Worm (Caenorhabditis elegans) whole organism, L2 larva: ENCODE measurements around the gene ina-1.

Experiments
- elt-1 ChIP-seq: fragments of 150-350 bp; optimal IDR thresholded peaks from 2 replicates; lab custom pipeline; 2014; ENCODE audit warnings: missing biosample characterization, missing genetic modification characterization
- elt-3 ChIP-seq: sonication (generic microtip); optimal IDR thresholded peaks from 2 replicates; lab custom pipeline; 2017; ENCODE audit warnings: missing biosample characterization, missing genetic modification characterization
- lsy-2 ChIP-seq, 2 experiments: fragments of 150-350 bp in 1 of 2; sonication (generic microtip) in 1 of 2; optimal IDR thresholded peaks; 2 replicates each; lab custom pipeline; 2014 to 2017; ENCODE audit warnings: missing biosample characterization in 2 of 2, missing genetic modification characterization in 2 of 2
- nhr-237 ChIP-seq: fragments of 150-350 bp; optimal IDR thresholded peaks from 2 replicates; lab custom pipeline; 2014; ENCODE audit warnings: missing biosample characterization, missing genetic modification characterization
- peb-1 ChIP-seq: fragments of 150-350 bp; optimal IDR thresholded peaks from 2 replicates; lab custom pipeline; 2014; ENCODE audit warnings: missing biosample characterization, missing genetic modification characterization
- skn-1 ChIP-seq: sonication (generic microtip); optimal IDR thresholded peaks from 2 replicates; lab custom pipeline; 2017; ENCODE audit warnings: missing biosample characterization, missing genetic modification characterization
- unc-55 ChIP-seq: fragments of 150-350 bp; sonication (generic microtip); optimal IDR thresholded peaks from 3 replicates; lab custom pipeline; 2014; ENCODE audit warnings: missing biosample characterization, missing genetic modification reagents, missing genetic modification characterization
- ztf-11 ChIP-seq: sonication (generic microtip); optimal IDR thresholded peaks from 2 replicates; lab custom pipeline; 2017; ENCODE audit warnings: missing biosample characterization, missing genetic modification characterization

DNA sequence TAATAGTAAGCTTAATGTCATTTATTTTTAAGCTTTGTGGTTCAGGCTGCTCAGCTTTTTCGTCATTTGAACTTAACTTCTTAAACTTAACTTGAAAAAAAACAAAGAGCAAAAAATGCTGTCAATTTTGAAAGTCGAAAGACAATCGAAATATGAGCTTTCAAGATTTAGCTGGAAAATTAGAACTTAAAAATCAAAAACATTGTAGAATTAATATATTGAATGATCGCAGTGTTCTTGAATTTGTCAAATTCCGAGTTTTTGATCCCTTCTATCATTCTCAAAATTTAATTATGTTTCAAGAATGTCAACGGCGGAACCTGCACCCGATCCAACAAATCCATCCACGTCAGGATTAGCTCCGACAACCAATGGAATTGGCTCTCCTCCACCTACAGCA lies 8.6 kb upstream of the ina-1 start, which contains the start of gene tax-4:
- TF ChIP-seq peb-1 (no peak), elt-1 (tag; lab: Kevin White, UChicago) (no peak), nhr-237 (tag; lab: Kevin White, UChicago) (no peak), elt-3 (no peak), skn-1 (tag; lab: Kevin White, UChicago) (no peak), unc-55 (no peak), lsy-2 (tag; optimal IDR thresholded peaks at IDR 0.05; lab: Kevin White, UChicago) (no peak), ztf-11 (no peak)
